Worm (Caenorhabditis elegans) whole organism, late embryonic: ENCODE results near the gene ZK177.12.

Experiments used
- nhr-11 ChIP-seq: fragments of 150-350 bp; optimal IDR thresholded peaks from 2 replicates; lab custom pipeline; 2014; ENCODE audit warnings: missing biosample characterization, missing genetic modification characterization
- ref-2 ChIP-seq: sonication (generic microtip); optimal IDR thresholded peaks from 2 replicates; lab custom pipeline; 2016; ENCODE audit warnings: missing genetic modification characterization, missing compliant biosample characterization

DNA sequence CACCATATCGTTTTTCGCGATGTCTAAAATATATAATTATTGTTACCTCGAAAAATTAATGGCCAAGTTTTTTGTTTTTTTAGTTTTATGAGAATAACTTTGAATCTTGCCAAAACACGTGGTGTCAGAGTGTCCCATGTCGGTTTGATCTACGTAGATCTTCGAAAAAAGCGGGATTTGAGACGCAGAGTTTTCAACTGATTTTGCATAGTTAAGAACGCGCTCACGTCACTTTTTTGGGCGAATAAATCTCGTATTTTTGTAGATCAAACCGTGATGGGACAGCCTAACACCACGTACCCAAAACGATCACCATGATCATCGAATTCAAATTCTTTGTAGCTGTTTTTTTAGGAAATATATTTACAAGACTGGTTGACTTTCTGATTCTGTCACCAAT is 24.0 kb upstream of the ZK177.12 start:
- no peak for TF ChIP-seq nhr-11 (tag; lab: Kevin White, UChicago)
- no peak for TF ChIP-seq ref-2 (tag; lab: Kevin White, UChicago)
